Fruit fly (Drosophila melanogaster) whole organism: ENCODE measurements around the gene CG14641.

Experiments used
- CG8478 ChIP-seq: fragments of >200 bp; optimal IDR thresholded peaks from 2 replicates; lab custom pipeline; 2018; ENCODE audit warnings: inconsistent platforms
- Dll ChIP-seq: fragments of >200 bp; optimal IDR thresholded peaks from 2 replicates; lab custom pipeline; 2017
- EcR ChIP-seq, 2 experiments: fragments of >200 bp; optimal IDR thresholded peaks; 2 replicates each; lab custom pipeline; 2017; ENCODE audit warnings: missing biosample characterization in 2 of 2, missing genetic modification characterization in 2 of 2, missing genetic modification reagents in 2 of 2
- pan ChIP-seq: fragments of >200 bp; optimal IDR thresholded peaks from 2 replicates; lab custom pipeline; 2017
- psq ChIP-seq: fragments of >200 bp; optimal IDR thresholded peaks from 2 replicates; lab custom pipeline; 2017
- usp ChIP-seq: fragments of >200 bp; optimal IDR thresholded peaks from 2 replicates; lab custom pipeline; 2017; ENCODE audit warnings: missing biosample characterization, missing genetic modification characterization, mixed read lengths

CG14641 gene

DNA sequence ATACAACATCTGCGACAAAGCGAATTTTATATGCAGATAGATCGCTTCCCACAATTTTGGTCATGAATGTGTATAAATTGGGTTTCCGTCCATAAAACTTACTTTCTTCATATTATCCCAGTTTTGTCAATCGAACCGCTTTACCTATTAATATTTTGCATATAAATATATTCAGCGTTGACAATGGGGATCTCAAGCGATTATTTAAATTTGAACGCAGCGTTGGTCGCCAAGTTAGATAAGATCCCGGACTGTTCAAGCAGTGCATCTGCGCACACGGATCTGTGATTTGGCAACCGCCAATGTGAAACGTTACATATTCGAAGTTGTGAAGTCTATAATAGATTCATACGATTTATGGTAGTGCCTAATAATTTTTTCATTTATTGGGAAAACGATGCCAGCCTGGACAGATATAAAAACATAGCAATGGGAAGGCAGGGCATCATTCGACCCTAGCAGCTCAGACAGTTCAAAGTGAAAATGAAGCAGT lies 14.5 kb upstream of the CG14641 start, which contains the start of gene TwdlF:
Gene TwdlF (plus strand): TSS at position 443 of the 493 bp plus-strand sequence.
- no peak for TF ChIP-seq psq

DNA sequence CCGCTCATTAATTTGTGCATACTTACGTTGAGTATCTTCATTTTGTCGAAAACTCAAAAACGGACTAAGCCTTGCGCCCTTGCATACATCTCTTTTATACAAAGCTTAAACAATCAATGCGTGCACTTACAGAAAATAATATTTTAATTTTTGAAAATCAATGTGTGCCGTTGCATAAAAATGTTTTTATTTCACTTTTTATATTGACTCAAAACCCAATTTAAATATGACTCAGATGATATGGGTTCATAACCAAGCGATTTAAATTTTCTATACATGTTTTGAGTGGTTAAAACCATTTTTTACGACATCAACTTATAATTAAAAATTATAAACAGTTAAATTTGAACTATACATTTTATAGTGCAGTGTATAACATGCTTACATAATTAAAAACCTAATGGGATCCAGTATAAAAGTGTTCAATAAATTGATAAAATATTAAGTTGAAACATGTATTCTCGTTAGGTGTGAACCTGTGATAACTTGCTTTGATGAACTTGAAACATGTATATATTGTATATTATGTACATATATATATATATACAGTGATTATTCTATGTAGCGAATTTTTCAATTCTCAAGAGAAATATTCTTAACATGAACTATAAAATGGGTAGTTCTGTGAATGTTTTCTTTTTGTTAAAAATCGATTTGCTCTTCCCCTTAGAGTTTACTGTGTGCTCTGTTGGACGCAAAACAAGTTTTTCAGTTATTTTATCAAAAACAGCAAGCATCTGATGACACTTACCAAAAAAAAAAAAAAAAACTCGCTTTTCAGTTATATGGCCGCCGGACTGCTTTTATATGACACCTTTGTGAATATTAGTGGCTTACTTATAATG lies 11.2 kb upstream of the CG14641 start, which contains the start of gene CG34305:
Gene CG34305 (minus strand): TSS at position 51 of the 845 bp plus-strand sequence.
- TF ChIP-seq Dll (no peak), pan (lab: Kevin White, UChicago) (no peak), psq (no peak), EcR (GFP tag; optimal IDR thresholded peaks at IDR 0.05; lab: Kevin White, UChicago) (no peak), CG8478 (lab: Kevin White, UChicago) (no peak), usp (GFP tag; lab: Kevin White, UChicago) (no peak)

DNA sequence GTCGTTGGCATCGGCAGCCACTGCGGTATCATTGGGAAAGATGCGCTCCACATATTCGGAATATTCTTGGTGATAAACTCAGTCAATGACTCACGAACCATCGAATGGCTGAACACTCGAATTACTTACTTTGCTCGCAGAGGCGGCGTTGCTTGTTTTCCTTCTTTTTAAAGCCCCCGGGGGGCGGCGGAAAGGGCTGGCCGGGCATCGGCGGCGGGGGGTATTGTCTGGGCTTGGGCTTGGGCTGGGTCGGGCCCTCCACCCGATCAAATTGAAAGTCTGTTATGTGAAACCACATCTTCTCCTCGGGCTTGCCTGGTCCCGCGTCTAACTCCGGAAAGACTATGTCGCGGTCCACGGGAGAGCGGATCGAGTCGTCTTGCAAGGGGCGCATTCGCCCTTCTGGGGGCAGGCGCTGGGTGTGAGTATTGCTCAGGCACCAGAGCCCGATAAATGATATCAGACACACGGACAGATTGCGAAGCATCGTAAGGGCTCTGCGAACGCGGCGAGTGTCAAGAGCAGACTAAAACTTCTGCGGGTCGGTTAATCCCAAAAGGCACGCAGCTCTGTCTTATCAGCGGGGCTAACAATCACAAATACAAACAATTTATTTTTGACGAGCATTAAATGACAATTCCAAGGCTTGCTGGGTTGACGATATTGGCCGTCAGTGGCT lies 10.2 kb upstream of the CG14641 start, which contains the start of gene CG14642:
Gene CG14642 (minus strand): TSS at position 509 of the 679 bp plus-strand sequence.
- TF ChIP-seq pan (lab: Kevin White, UChicago), result no peak
- no peak for TF ChIP-seq usp (GFP tag; lab: Kevin White, UChicago)
- no peak for TF ChIP-seq psq
- TF ChIP-seq EcR (GFP tag; optimal IDR thresholded peaks at IDR 0.05; lab: Kevin White, UChicago), result no peak
- TF ChIP-seq CG8478 (lab: Kevin White, UChicago), result no peak
- no peak for TF ChIP-seq Dll

DNA sequence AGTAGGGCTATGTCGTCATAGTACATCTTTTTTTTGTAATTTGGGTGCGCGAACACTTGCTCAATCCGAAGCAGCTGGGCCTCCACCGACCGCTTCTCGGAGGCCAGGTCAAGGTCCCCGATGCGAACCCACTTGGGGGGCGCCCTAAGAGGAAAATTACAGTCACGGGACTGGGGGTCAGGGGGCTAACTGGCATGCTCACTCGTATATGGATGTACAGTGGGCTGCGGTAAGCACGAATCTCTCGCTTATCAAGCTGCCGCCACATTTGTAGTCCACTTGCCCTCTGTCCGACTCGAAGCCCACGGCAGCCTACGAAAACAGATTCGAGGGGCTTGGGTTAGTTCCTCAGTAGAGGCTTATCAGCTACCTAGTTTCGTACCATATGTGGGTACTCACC lies 9.6 kb upstream of the CG14641 start:
- no peak for TF ChIP-seq psq
- no peak for TF ChIP-seq pan (lab: Kevin White, UChicago)

DNA sequence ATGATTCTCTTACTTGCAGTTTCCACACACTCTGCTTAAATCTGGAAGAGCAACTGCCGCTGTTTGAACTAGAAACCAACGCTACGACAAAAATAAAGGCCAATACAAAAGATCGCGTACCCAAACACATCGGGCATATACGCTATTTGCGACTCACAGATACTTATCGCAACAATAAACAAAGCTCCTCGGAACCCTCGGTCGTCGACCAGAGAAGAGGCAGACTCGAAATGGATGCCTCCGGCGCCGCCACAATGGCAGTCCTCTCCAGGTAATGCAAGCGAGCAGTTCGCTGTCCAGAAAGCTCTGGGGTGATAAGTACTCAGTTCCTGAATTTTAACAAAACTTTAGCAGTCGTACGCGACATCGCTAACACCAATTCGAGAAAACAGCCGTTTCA lies 4.4 kb upstream of the CG14641 start:
- TF ChIP-seq psq (no peak), pan (lab: Kevin White, UChicago) (no peak), Dll (no peak), CG8478 (lab: Kevin White, UChicago) (no peak), usp (GFP tag; lab: Kevin White, UChicago) (no peak)

DNA sequence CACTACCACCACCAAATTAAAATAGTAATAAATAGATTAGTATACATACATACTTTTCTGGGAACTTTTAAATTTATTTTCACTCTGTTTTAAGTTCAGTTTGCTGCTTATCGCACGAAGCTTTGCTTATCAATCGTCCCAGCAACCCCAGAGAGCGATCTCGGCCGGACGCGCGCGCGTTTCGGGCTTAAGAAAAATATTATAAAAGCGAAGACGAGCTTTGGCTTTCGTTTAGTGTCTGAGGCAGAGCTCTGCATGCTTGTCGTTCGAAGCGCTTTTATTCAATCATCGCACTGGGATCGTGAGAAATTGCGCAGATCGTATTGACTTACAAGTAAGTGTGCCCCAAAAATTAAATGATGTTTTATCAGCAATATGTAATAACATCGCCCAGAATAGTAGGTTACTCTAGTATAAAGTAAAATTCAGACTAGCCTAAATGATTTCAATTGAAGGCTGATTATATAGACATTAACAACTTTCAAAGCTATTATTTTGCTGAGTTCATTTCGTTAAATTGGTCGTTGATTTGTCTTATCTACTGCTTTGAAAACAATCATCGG lies 2.9 kb upstream of the CG14641 start, which contains the start of gene Gel:
Gene Gel (plus strand): TSS at position 227 of the 563 bp plus-strand sequence.
- TF ChIP-seq EcR (GFP tag; optimal IDR thresholded peaks at IDR 0.05; lab: Kevin White, UChicago), result no peak
- TF ChIP-seq usp (GFP tag; lab: Kevin White, UChicago), result no peak
- TF ChIP-seq pan (lab: Kevin White, UChicago), result no peak
- no peak for TF ChIP-seq psq
- TF ChIP-seq CG8478 (lab: Kevin White, UChicago), result no peak
- no peak for TF ChIP-seq Dll

DNA sequence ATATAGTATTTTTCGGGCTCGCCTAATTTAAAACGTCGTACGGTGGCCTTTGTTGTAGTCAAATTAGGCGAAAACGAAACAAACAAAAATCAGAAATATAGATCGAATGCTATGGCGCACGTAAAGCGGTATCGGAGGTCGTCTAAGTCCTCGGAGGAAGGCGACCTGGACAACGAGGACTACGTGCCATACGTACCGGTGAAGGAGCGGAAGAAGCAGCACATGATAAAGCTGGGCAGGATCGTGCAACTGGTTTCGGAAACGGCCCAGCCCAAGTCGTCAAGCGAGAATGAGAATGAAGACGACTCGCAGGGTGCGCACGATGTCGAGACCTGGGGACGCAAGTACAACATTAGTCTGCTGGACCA lies 860 bp upstream of the CG14641 start, which contains the start of gene abs:
Gene abs (plus strand): TSS at position 30 of the 368 bp plus-strand sequence.
- TF ChIP-seq usp (GFP tag; lab: Kevin White, UChicago), result no peak
- no peak for TF ChIP-seq EcR (GFP tag; optimal IDR thresholded peaks at IDR 0.05; lab: Kevin White, UChicago)
- TF ChIP-seq CG8478 (lab: Kevin White, UChicago), result no peak
- no peak for TF ChIP-seq pan (lab: Kevin White, UChicago)
- TF ChIP-seq psq, result no peak
- TF ChIP-seq Dll, result no peak

DNA sequence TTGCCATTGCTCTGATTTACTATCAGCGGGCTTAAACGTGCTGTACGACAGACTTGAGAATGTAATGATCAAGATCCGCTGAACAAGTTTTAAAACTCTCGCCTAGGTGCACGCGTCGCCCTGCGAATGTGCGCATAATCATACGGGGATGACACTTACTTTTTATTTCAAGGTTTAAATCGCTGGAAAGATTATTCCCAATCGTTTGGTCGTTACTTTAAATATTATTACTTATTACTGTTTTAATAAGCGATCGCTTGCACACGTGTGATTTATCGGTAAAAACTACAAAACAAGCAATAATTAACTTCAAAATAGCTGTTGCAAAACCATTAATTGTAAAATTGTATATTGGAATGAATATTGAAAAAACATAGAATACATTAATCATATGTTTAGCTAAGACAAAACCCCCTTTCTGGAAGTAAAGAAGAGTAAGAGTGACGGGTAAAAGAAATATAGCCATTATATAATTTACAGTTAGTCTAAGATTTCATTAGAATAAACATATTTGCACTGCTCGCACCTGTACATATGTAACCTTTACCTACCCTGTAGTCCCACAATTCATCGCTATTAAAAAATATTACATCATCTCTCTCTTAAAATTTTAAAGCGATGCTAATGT lies 2.9 kb downstream of the CG14641 start, which contains the start of gene DhpD:
Gene DhpD (minus strand): TSS at position 102 of the 628 bp plus-strand sequence.
- TF ChIP-seq psq (no peak), usp (GFP tag; lab: Kevin White, UChicago) (no peak), pan (lab: Kevin White, UChicago) (no peak), Dll (no peak), CG8478 (lab: Kevin White, UChicago) (no peak), EcR (GFP tag; optimal IDR thresholded peaks at IDR 0.05; lab: Kevin White, UChicago) (no peak)

DNA sequence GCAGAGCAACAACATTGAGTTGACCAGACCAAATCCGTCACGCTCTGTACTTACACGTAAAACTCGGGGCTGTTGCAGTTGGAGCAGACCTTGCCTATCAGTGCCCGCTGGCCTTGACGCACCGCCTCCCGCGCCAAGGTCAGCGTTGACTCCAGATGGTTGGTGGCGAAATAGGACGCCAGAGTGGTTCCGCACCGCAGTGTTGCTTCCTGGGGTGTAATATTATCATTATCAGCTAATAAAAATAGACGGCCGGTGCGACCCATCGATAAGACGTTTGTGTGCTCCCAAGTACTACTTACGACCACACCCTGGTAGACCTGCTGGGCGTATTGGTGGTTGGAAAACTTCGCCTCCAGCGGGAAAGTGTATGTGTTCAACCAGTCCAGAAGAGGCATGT lies 3.7 kb downstream of the CG14641 start:
- no peak for TF ChIP-seq usp (GFP tag; lab: Kevin White, UChicago)
- TF ChIP-seq psq, result no peak
- no peak for TF ChIP-seq CG8478 (lab: Kevin White, UChicago)
- TF ChIP-seq pan (lab: Kevin White, UChicago), result no peak
- TF ChIP-seq EcR (GFP tag; optimal IDR thresholded peaks at IDR 0.05; lab: Kevin White, UChicago), result no peak

DNA sequence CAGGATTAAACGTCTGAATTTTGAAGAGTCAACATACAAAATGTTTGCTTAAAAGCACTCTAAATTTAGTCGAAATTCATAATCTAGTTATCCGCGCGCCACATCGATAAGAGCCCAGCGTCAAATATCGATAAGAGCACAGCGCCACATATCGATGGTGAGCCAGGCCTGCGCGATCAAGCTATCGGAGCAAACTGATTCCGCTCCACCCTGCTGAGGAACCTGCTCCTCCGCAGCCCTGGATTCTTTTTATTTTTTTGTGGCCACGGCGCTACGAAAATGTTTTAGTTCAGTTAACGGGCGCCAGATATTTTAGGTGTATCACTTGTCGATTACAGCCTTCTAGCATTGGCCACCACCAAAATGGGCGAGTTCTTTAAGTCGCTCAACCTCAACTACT lies 11.4 kb downstream of the CG14641 start:
- TF ChIP-seq pan (lab: Kevin White, UChicago) (no peak), CG8478 (lab: Kevin White, UChicago) (no peak), usp (GFP tag; lab: Kevin White, UChicago) (no peak), psq (no peak), EcR (GFP tag; optimal IDR thresholded peaks at IDR 0.05; lab: Kevin White, UChicago) (no peak), Dll (no peak)

DNA sequence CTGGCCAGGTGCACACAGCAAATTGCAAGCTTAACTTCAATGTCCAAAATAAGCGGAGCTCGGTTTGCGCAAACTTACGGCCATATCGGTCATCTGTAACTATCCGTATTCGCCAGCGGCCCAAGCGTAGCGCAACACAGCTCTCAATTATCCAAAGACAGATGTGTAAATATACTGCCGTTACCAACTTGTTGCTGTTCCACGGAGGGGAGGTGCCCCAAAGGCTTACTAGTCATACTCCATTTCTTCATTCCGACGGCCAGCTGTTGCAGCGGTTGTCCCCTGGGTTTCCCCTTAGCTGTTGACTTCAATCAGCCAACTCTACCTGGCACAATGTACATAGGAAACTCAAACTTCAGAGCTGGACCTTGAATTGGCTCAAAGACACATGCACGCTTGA lies 12.1 kb downstream of the CG14641 start, which contains the start of gene CG31516:
Gene CG31516 (minus strand): TSS at position 101 of the 400 bp plus-strand sequence.
- TF ChIP-seq psq (no peak), pan (lab: Kevin White, UChicago) (no peak), EcR (GFP tag; optimal IDR thresholded peaks at IDR 0.05; lab: Kevin White, UChicago) (no peak), Dll (no peak), CG8478 (lab: Kevin White, UChicago) (no peak), usp (GFP tag; lab: Kevin White, UChicago) (no peak)
